Fruit fly (Drosophila melanogaster): Measurements from ENCODE around the gene CG45067.

Gene CG45067

dm6 chr3L:3071675-3072583, 42.3 kb downstream of the CG45067 start (continued):
- TF ChIP-seq crc (GFP tag; optimal IDR thresholded peaks at IDR 0.05) (no peak), chinmo (GFP tag; IDR thresholded peaks at IDR 0.05; ENCODE audit: partially characterized antibody) (0 out of 4 replicates have a peak, but pooled peaks have one; percentile 46), gro (GFP tag; optimal IDR thresholded peaks at IDR 0.05) (no peak), CG18619 (GFP tag; optimal IDR thresholded peaks at IDR 0.05) (peak; percentile 18), CG11560 (tag; IDR thresholded peaks at IDR 0.05) (no peak), stwl (tag; optimal IDR thresholded peaks at IDR 0.05) (no peak), Vsx1 (GFP tag; optimal IDR thresholded peaks at IDR 0.05) (no peak), Sox102F (GFP tag; optimal IDR thresholded peaks at IDR 0.05) (no peak), Mad (GFP tag; optimal IDR thresholded peaks at IDR 0.05) (no peak), Scr (GFP tag; IDR thresholded peaks at IDR 0.05; ENCODE audit: partially characterized antibody) (no peak), ci (GFP tag; IDR thresholded peaks at IDR 0.05) (peak; percentile 26; the same call in 1 of the 3 replicates), CG3726 (GFP tag; IDR thresholded peaks at IDR 0.05) (no peak), Sry-β (GFP tag; optimal IDR thresholded peaks at IDR 0.05) (no peak), CG9609 (GFP tag; optimal IDR thresholded peaks at IDR 0.05) (no peak), CG15479 (GFP tag; optimal IDR thresholded peaks at IDR 0.05) (peak; percentile 29), Elba2 (GFP tag; optimal IDR thresholded peaks at IDR 0.05) (no peak), CG17328 (GFP tag; IDR thresholded peaks at IDR 0.05) (no peak), onecut (GFP tag; IDR thresholded peaks at IDR 0.05) (no peak), ato (GFP tag; IDR thresholded peaks at IDR 0.05; ENCODE audit: partially characterized antibody) (no peak), bbx (GFP tag; IDR thresholded peaks at IDR 0.05; ENCODE audit: partially characterized antibody) (0 out of 2 replicates have a peak, but pooled peaks have one; percentile 32), disco-r (GFP tag; optimal IDR thresholded peaks at IDR 0.05) (no peak), CG15514 (GFP tag; optimal IDR thresholded peaks at IDR 0.05) (peak; percentile 16), ro (GFP tag; IDR thresholded peaks at IDR 0.05) (no peak), Bgb (GFP tag; IDR thresholded peaks at IDR 0.05; ENCODE audit: partially characterized antibody) (peak; percentile 37; the same call in 1 of the 2 replicates), Pdp1 (GFP tag; optimal IDR thresholded peaks at IDR 0.05) (no peak), mam (GFP tag; optimal IDR thresholded peaks at IDR 0.05) (no peak), az2 (GFP tag; optimal IDR thresholded peaks at IDR 0.05) (no peak), CG42726 (GFP tag; IDR thresholded peaks at IDR 0.05; ENCODE audit: partially characterized antibody) (no peak), crol (GFP tag; IDR thresholded peaks at IDR 0.05) (peak; percentile 90), CG13894 (tag; optimal IDR thresholded peaks at IDR 0.05) (no peak), CG12071 (GFP tag; optimal IDR thresholded peaks at IDR 0.05) (no peak), HLH54F (GFP tag; optimal IDR thresholded peaks at IDR 0.05) (no peak), CG34224 (GFP tag; IDR thresholded peaks at IDR 0.05; ENCODE audit: partially characterized antibody) (no peak), CG13424 (tag; optimal IDR thresholded peaks at IDR 0.05) (no peak), gcm (GFP tag; optimal IDR thresholded peaks at IDR 0.05) (no peak), Doc3 (GFP tag; IDR thresholded peaks at IDR 0.05; ENCODE audit: partially characterized antibody) (no peak), CG2678 (tag; optimal IDR thresholded peaks at IDR 0.05) (peak; percentile 29), CG33557 (GFP tag; optimal IDR thresholded peaks at IDR 0.05) (no peak), dysf (GFP tag; IDR thresholded peaks at IDR 0.05) (no peak), Ravus (GFP tag; IDR thresholded peaks at IDR 0.05) (no peak), Trl (optimal IDR thresholded peaks at IDR 0.05) (no peak), Trl (GFP tag; optimal IDR thresholded peaks at IDR 0.05) (no peak), CG12391 (tag; optimal IDR thresholded peaks at IDR 0.05) (peak; percentile 25), CG10366 (GFP tag; IDR thresholded peaks at IDR 0.05) (no peak), br (optimal IDR thresholded peaks at IDR 0.05) (no peak), sim (GFP tag; IDR thresholded peaks at IDR 0.05) (0 out of 2 replicates have a peak, but pooled peaks have one; percentile 17), fd96Cb (tag; optimal IDR thresholded peaks at IDR 0.05) (no peak), Gug (GFP tag; IDR thresholded peaks at IDR 0.05) (no peak), CG14014 (GFP tag; IDR thresholded peaks at IDR 0.05) (no peak)

All from whole organism, embryonic.